Worm (Caenorhabditis elegans) whole organism, young adult: ENCODE results near the gene srsx-22.

Source experiments
- B0035.1 ChIP-seq: sonication (generic microtip); optimal IDR thresholded peaks from 2 replicates; lab custom pipeline; 2016; ENCODE audit warnings: missing genetic modification characterization, mild to moderate bottlenecking, missing compliant biosample characterization, missing genotype, missing genetic modification reagents
- pha-4 ChIP-seq: fragments of 150-350 bp; sonication (generic microtip); optimal IDR thresholded peaks from 2 replicates; lab custom pipeline; 2014; ENCODE audit warnings: missing biosample characterization, missing genetic modification reagents, missing genetic modification characterization

DNA sequence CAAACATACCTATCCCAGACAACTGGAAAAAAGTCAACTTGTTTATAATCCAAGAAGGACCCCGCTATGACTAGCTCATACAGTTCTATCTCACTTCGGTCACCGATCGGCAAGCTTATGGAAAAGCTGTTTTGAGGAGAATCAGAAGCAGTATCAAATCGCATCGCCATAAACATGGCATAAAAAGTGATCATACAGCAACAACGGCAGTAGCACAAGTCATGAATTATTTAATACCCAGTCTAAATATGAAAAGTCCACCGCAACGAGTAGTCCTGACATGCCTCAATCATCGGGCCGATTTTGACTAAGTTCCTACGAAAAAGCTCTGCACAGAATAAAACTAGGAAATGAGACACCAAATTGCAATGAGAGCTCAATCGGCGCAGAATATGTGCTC is 27.9 kb upstream of the srsx-22 start:
- TF ChIP-seq B0035.1 (tag; lab: Kevin White, UChicago): no peak
- TF ChIP-seq pha-4 (tag; lab: Kevin White, UChicago): no peak
